Fruit fly (Drosophila melanogaster): ENCODE results near the gene Mps1.

Mps1 gene

DNA sequence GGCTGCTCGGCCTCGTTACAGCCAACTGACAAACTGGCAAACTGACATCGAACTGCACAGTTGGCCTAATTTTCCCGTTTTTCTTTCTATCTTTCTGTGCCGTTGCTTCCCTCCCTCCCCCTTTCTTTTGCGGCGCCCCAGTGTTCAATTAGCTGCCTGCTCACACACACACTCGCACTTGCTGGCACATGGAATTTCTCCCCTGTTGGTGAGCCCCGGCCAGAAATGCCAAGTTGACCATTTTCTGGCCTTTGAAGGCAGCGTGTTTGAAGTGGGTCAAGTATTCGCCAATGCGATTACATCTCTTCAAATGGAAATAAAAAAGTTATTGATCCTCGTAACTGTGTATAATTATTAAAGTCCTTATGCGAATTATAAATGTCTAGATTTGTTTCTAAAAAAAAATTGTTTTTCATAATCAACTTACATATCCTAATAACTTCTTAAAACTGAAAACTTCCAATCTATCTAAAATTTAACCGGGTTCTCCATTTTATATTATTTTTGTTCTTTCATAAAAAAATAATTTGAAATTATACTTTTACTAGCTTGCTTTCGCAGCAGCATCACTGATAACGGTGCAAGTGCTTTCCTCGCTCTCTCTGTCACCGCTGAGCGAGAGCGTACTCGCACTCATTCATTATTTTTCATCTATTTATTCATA lies 9.7 kb downstream of the Mps1 start (continued):
- TF ChIP-seq CG7928 (GFP tag; optimal IDR thresholded peaks at IDR 0.05): no peak
- no peak for TF ChIP-seq CG7271 (tag; optimal IDR thresholded peaks at IDR 0.05)
- peak; percentile 17 for TF ChIP-seq CG8290 (GFP tag; optimal IDR thresholded peaks at IDR 0.05)
- TF ChIP-seq CG8290 (tag; optimal IDR thresholded peaks at IDR 0.05): no peak
- TF ChIP-seq CG17385 (GFP tag; optimal IDR thresholded peaks at IDR 0.05): peak; percentile 24
- TF ChIP-seq CG10209 (GFP tag; optimal IDR thresholded peaks at IDR 0.05): peak; percentile 38
- peak in 1 of 2 experiments; percentile 7 for TF ChIP-seq Hr78 (GFP tag; optimal IDR thresholded peaks at IDR 0.05)
- TF ChIP-seq CG3726 (GFP tag; IDR thresholded peaks at IDR 0.05): no peak
- TF ChIP-seq CG4854 (GFP tag; optimal IDR thresholded peaks at IDR 0.05): no peak
- TF ChIP-seq Rx (GFP tag; IDR thresholded peaks at IDR 0.05): no peak
- peak; percentile 61 for TF ChIP-seq D19A (tag; optimal IDR thresholded peaks at IDR 0.05)
- peak; percentile 13 for TF ChIP-seq tin (GFP tag; optimal IDR thresholded peaks at IDR 0.05)
- peak; percentile 89 for TF ChIP-seq sens (GFP tag)
- TF ChIP-seq Fer2 (tag; optimal IDR thresholded peaks at IDR 0.05): no peak
- peak in 1 of 2 experiments; percentile 10 for TF ChIP-seq chif (GFP tag; optimal IDR thresholded peaks at IDR 0.05)
- no peak for TF ChIP-seq crc (GFP tag; optimal IDR thresholded peaks at IDR 0.05)
- TF ChIP-seq klu (GFP tag; IDR thresholded peaks at IDR 0.05): no peak
- no peak for TF ChIP-seq CG10366 (GFP tag; IDR thresholded peaks at IDR 0.05)
- TF ChIP-seq sna (GFP tag; IDR thresholded peaks at IDR 0.05; ENCODE audit: partially characterized antibody): no peak
- TF ChIP-seq tll (GFP tag; optimal IDR thresholded peaks at IDR 0.05): no peak
- peak; percentile 53 for TF ChIP-seq Hr3 (GFP tag; optimal IDR thresholded peaks at IDR 0.05)
- TF ChIP-seq jigr1 (GFP tag; IDR thresholded peaks at IDR 0.05): no peak
- no peak for TF ChIP-seq BtbVII (GFP tag; optimal IDR thresholded peaks at IDR 0.05)
- TF ChIP-seq CG2202 (tag; optimal IDR thresholded peaks at IDR 0.05): no peak
- no peak for TF ChIP-seq Usf (GFP tag; optimal IDR thresholded peaks at IDR 0.05)
- no peak for TF ChIP-seq CG34376 (GFP tag; optimal IDR thresholded peaks at IDR 0.05)
- peak; percentile 33 for TF ChIP-seq CG18599 (GFP tag; optimal IDR thresholded peaks at IDR 0.05)
- no peak for TF ChIP-seq schlank (tag; optimal IDR thresholded peaks at IDR 0.05)
- TF ChIP-seq CG11696 (GFP tag; IDR thresholded peaks at IDR 0.05): no peak
- no peak for TF ChIP-seq prd (optimal IDR thresholded peaks at IDR 0.05)
- TF ChIP-seq prd (GFP tag; IDR thresholded peaks at IDR 0.05): 0 out of 3 replicates have a peak, but pooled peaks have one; percentile 38
- no peak for TF ChIP-seq Dip2 (GFP tag; IDR thresholded peaks at IDR 0.05)
- TF ChIP-seq pho (GFP tag; optimal IDR thresholded peaks at IDR 0.05): no peak
- no peak for TF ChIP-seq Aef1 (GFP tag; IDR thresholded peaks at IDR 0.05)
- no peak for TF ChIP-seq Lhr (GFP tag; optimal IDR thresholded peaks at IDR 0.05)
- peak; percentile 57 for TF ChIP-seq Oli (tag; optimal IDR thresholded peaks at IDR 0.05)
- peak; percentile 61 for TF ChIP-seq CG9437 (GFP tag; optimal IDR thresholded peaks at IDR 0.05)
- TF ChIP-seq Side (GFP tag; optimal IDR thresholded peaks at IDR 0.05): no peak
- no peak for TF ChIP-seq BEAF-32 (GFP tag; optimal IDR thresholded peaks at IDR 0.05)
- TF ChIP-seq C15 (GFP tag; IDR thresholded peaks at IDR 0.05): no peak
- TF ChIP-seq scrt (GFP tag; optimal IDR thresholded peaks at IDR 0.05): no peak
- no peak for TF ChIP-seq CG16863 (GFP tag; optimal IDR thresholded peaks at IDR 0.05)
- TF ChIP-seq YL-1 (GFP tag; optimal IDR thresholded peaks at IDR 0.05): no peak
- peak; percentile 16 for TF ChIP-seq ewg (GFP tag; optimal IDR thresholded peaks at IDR 0.05)
- TF ChIP-seq HLH54F (GFP tag; optimal IDR thresholded peaks at IDR 0.05): peak; percentile 5
- TF ChIP-seq CG17612 (GFP tag; IDR thresholded peaks at IDR 0.05): no peak
- no peak for TF ChIP-seq CG32532 (GFP tag; IDR thresholded peaks at IDR 0.05)
- TF ChIP-seq E2f1 (GFP tag; IDR thresholded peaks at IDR 0.05): no peak
- TF ChIP-seq D19B (GFP tag; optimal IDR thresholded peaks at IDR 0.05): no peak
- 0 out of 4 replicates have a peak, but pooled peaks have one; percentile 63 for TF ChIP-seq chinmo (GFP tag; IDR thresholded peaks at IDR 0.05; ENCODE audit: partially characterized antibody)
- no peak for TF ChIP-seq Tbp (GFP tag; optimal IDR thresholded peaks at IDR 0.05)
